Fruit fly (Drosophila melanogaster): Measurements from ENCODE around the gene CG1571.

Gene CG1571

dm6 chrX:8116813-8117212, 41.1 kb downstream of the CG1571 start, which contains the start of gene CG1575 (continued):
- TF ChIP-seq CG13424 (tag; optimal IDR thresholded peaks at IDR 0.05) (no peak), kah (GFP tag; optimal IDR thresholded peaks at IDR 0.05) (peak; percentile 59), CG3281 (GFP tag; optimal IDR thresholded peaks at IDR 0.05) (no peak), CG13287 (GFP tag; IDR thresholded peaks at IDR 0.05; ENCODE audit: partially characterized antibody) (peak; percentile 53), Hsf (GFP tag; optimal IDR thresholded peaks at IDR 0.05) (no peak), fu2 (GFP tag; optimal IDR thresholded peaks at IDR 0.05) (no peak), CG5245 (GFP tag; optimal IDR thresholded peaks at IDR 0.05) (no peak), pzg (GFP tag; optimal IDR thresholded peaks at IDR 0.05) (peak; percentile 28), CG10979 (tag; optimal IDR thresholded peaks at IDR 0.05) (no peak), CG17385 (GFP tag; optimal IDR thresholded peaks at IDR 0.05) (no peak), Spps (tag; optimal IDR thresholded peaks at IDR 0.05) (no peak), stwl (tag; optimal IDR thresholded peaks at IDR 0.05) (peak; percentile 97), CG9797 (GFP tag; optimal IDR thresholded peaks at IDR 0.05) (peak; percentile 35)

DNA sequence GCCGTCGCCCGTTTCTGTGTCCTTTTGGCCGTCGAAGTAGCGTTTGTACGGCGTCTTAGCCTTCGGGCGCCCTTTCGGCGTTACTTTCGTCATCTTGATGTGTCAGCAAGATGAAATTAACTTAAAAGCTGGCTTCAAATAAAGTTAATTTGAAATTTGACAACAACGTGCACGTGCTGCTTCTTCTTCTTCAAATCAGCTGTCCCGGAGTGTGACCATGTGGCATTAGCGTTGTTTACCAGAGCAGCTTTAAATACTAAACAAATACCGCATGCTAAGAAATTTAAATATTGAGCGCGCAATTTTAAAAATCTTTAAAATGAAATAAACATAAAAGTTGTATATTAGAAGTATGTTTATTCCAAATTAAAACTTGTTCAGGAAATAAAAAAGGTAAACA, 45.3 kb downstream of the CG1571 start, which contains the start of gene CG2260:
Gene CG2260 (minus strand): TSS at position 209 of the 400 bp plus-strand sequence.
- TF ChIP-seq CG3838 (GFP tag; optimal IDR thresholded peaks at IDR 0.05): no peak
- peak; percentile 77 for TF ChIP-seq MBD-R2 (GFP tag; IDR thresholded peaks at IDR 0.05)
- TF ChIP-seq CG2678 (tag; optimal IDR thresholded peaks at IDR 0.05): no peak
- TF ChIP-seq NK7.1 (GFP tag; optimal IDR thresholded peaks at IDR 0.05): no peak
- no peak for TF ChIP-seq CG32532 (GFP tag; IDR thresholded peaks at IDR 0.05)
- TF ChIP-seq Opbp (GFP tag; IDR thresholded peaks at IDR 0.05; ENCODE audit: partially characterized antibody): peak; percentile 11; the same call in 1 of the 3 replicates
- TF ChIP-seq Fer3 (tag; optimal IDR thresholded peaks at IDR 0.05): no peak
- no peak for TF ChIP-seq cas (GFP tag; IDR thresholded peaks at IDR 0.05)
- TF ChIP-seq CG6272 (GFP tag; IDR thresholded peaks at IDR 0.05): no peak
- TF ChIP-seq lov (optimal IDR thresholded peaks at IDR 0.05): no peak
- no peak for TF ChIP-seq lov (GFP tag; IDR thresholded peaks at IDR 0.05)
- no peak for TF ChIP-seq gem (tag; optimal IDR thresholded peaks at IDR 0.05)
- no peak for TF ChIP-seq sc (optimal IDR thresholded peaks at IDR 0.05)
- TF ChIP-seq sc (GFP tag; optimal IDR thresholded peaks at IDR 0.05): no peak
- TF ChIP-seq ERR (GFP tag; optimal IDR thresholded peaks at IDR 0.05): no peak
- TF ChIP-seq Nf-YC (tag; optimal IDR thresholded peaks at IDR 0.05): no peak
- TF ChIP-seq CG3281 (GFP tag; optimal IDR thresholded peaks at IDR 0.05): no peak
- TF ChIP-seq wek (GFP tag; optimal IDR thresholded peaks at IDR 0.05): no peak
- no peak for TF ChIP-seq NfI (GFP tag; optimal IDR thresholded peaks at IDR 0.05)
- peak; percentile 95 for TF ChIP-seq CG17385 (GFP tag; optimal IDR thresholded peaks at IDR 0.05)
- TF ChIP-seq HLH4C (GFP tag; IDR thresholded peaks at IDR 0.05; ENCODE audit: partially characterized antibody): no peak
- no peak for TF ChIP-seq Ada2b (GFP tag; IDR thresholded peaks at IDR 0.05)
- no peak for TF ChIP-seq Ptx1 (GFP tag; IDR thresholded peaks at IDR 0.05)
- peak; percentile 68 for TF ChIP-seq CG2116 (GFP tag; optimal IDR thresholded peaks at IDR 0.05)
- peak; percentile 8 for TF ChIP-seq Sin3A (optimal IDR thresholded peaks at IDR 0.05)
- TF ChIP-seq CG30403 (GFP tag; optimal IDR thresholded peaks at IDR 0.05): no peak
- no peak for TF ChIP-seq Gug (GFP tag; IDR thresholded peaks at IDR 0.05)
- TF ChIP-seq dm (GFP tag; optimal IDR thresholded peaks at IDR 0.05): peak; percentile 82
- TF ChIP-seq Dip2 (GFP tag; IDR thresholded peaks at IDR 0.05): no peak
- TF ChIP-seq Elba2 (GFP tag; optimal IDR thresholded peaks at IDR 0.05): no peak
- TF ChIP-seq CG10654 (GFP tag; optimal IDR thresholded peaks at IDR 0.05): no peak
- TF ChIP-seq CG9437 (GFP tag; optimal IDR thresholded peaks at IDR 0.05): no peak
- no peak for TF ChIP-seq gcm (GFP tag; optimal IDR thresholded peaks at IDR 0.05)
- no peak for TF ChIP-seq prd (optimal IDR thresholded peaks at IDR 0.05)
- TF ChIP-seq prd (GFP tag; IDR thresholded peaks at IDR 0.05): no peak
- TF ChIP-seq hbn (GFP tag; IDR thresholded peaks at IDR 0.05; ENCODE audit: partially characterized antibody): peak; percentile 20; the same call in 1 of the 2 replicates
- TF ChIP-seq CG4730 (GFP tag; IDR thresholded peaks at IDR 0.05): no peak
- TF ChIP-seq CG34422 (GFP tag; IDR thresholded peaks at IDR 0.05): no peak
- TF ChIP-seq ab (GFP tag; optimal IDR thresholded peaks at IDR 0.05): no peak
- TF ChIP-seq maf-S (GFP tag; optimal IDR thresholded peaks at IDR 0.05): no peak
- TF ChIP-seq p53 (GFP tag; optimal IDR thresholded peaks at IDR 0.05): no peak
